Worm (Caenorhabditis elegans) whole organism, mixed stage, embryonic: ENCODE measurements around the gene ugt-21.

ENCODE experiments used
- ces-1 ChIP-seq: fragments of 150-350 bp; optimal IDR thresholded peaks from 2 replicates; lab custom pipeline; 2014; ENCODE audit warnings: missing biosample characterization, missing genetic modification reagents, missing genetic modification characterization
- cnd-1 ChIP-seq: fragments of 200-800 bp; sonication (Bioruptor generic); optimal IDR thresholded peaks from 2 replicates; lab custom pipeline; 2018; ENCODE audit warnings: mild to moderate bottlenecking, missing genetic modification characterization, missing compliant biosample characterization
- drap-1 ChIP-seq: fragments of 200-800 bp; sonication (Bioruptor generic); optimal IDR thresholded peaks from 3 replicates; lab custom pipeline; 2018; ENCODE audit warnings: mild to moderate bottlenecking, missing genetic modification characterization, missing compliant biosample characterization
- mep-1 ChIP-seq: fragments of 150-350 bp; optimal IDR thresholded peaks from 2 replicates; lab custom pipeline; 2017; ENCODE audit warnings: missing biosample characterization, missing genetic modification reagents, missing genetic modification characterization, inconsistent platforms
- nhr-237 ChIP-seq: fragments of 150-350 bp; optimal IDR thresholded peaks from 2 replicates; lab custom pipeline; 2014; ENCODE audit warnings: missing biosample characterization, missing genetic modification characterization
- nhr-28 ChIP-seq: fragments of 150-350 bp; optimal IDR thresholded peaks from 2 replicates; lab custom pipeline; 2014; ENCODE audit warnings: missing biosample characterization, missing genetic modification characterization
- pha-4 ChIP-seq: fragments of 150-350 bp; optimal IDR thresholded peaks from 2 replicates; lab custom pipeline; 2018; ENCODE audit warnings: missing biosample characterization, missing genetic modification reagents, missing genetic modification characterization
- tbx-8 ChIP-seq: fragments of 200-800 bp; sonication (Bioruptor generic); optimal IDR thresholded peaks from 2 replicates; lab custom pipeline; 2018; ENCODE audit warnings: mild to moderate bottlenecking, missing genetic modification characterization, moderate library complexity, missing compliant biosample characterization
- unc-62 ChIP-seq: fragments of 150-350 bp; optimal IDR thresholded peaks from 2 replicates; lab custom pipeline; 2014; ENCODE audit warnings: missing biosample characterization, missing genetic modification reagents, missing genetic modification characterization

ce11 chrIV:9496306-9496705 is 3.8 kb upstream of the ugt-21 start, which contains the start of gene sru-3:
- TF ChIP-seq nhr-28 (tag; lab: Kevin White, UChicago) (no peak), nhr-237 (tag; lab: Kevin White, UChicago) (no peak), mep-1 (tag; lab: Kevin White, UChicago) (no peak), unc-62 (GFP tag; lab: Kevin White, UChicago) (no peak), drap-1 (GFP tag; lab: Kevin White, UChicago) (no peak), tbx-8 (GFP tag; lab: Kevin White, UChicago) (no peak), ces-1 (no peak), pha-4 (tag; lab: Kevin White, UChicago) (no peak), cnd-1 (no peak)
